Worm (Caenorhabditis elegans) whole organism, L2 larva: Measurements from ENCODE around the gene C33D9.10.

Experiments
- C34F6.9 ChIP-seq: fragments of 150-350 bp; optimal IDR thresholded peaks from 2 replicates; lab custom pipeline; 2014; ENCODE audit warnings: missing biosample characterization, missing genetic modification characterization
- F13H6.1 ChIP-seq: sonication (generic microtip); optimal IDR thresholded peaks from 2 replicates; lab custom pipeline; 2016; ENCODE audit warnings: missing genetic modification characterization, missing compliant biosample characterization
- R02D3.7 ChIP-seq: fragments of 150-350 bp; optimal IDR thresholded peaks from 2 replicates; lab custom pipeline; 2014; ENCODE audit warnings: missing biosample characterization, missing genetic modification characterization
- Y55F3AM.14 ChIP-seq: fragments of 200-800 bp; sonication (Bioruptor generic); optimal IDR thresholded peaks from 2 replicates; lab custom pipeline; 2018; ENCODE audit warnings: mild to moderate bottlenecking, missing genetic modification characterization, missing compliant biosample characterization
- ZK546.5 ChIP-seq: sonication (generic microtip); optimal IDR thresholded peaks from 2 replicates; lab custom pipeline; 2017; ENCODE audit warnings: missing biosample characterization, missing genetic modification characterization
- alr-1 ChIP-seq: fragments of 150-350 bp; optimal IDR thresholded peaks from 2 replicates; lab custom pipeline; 2014; ENCODE audit warnings: missing biosample characterization, missing genetic modification characterization
- aly-2 ChIP-seq: fragments of 150-350 bp; optimal IDR thresholded peaks from 2 replicates; lab custom pipeline; 2014; ENCODE audit warnings: missing biosample characterization, missing genetic modification characterization
- ama-1 ChIP-seq: fragments of 150-350 bp; optimal IDR thresholded peaks from 2 replicates; lab custom pipeline; 2018; ENCODE audit warnings: inconsistent platforms
- blmp-1 ChIP-seq: sonication (generic microtip); optimal IDR thresholded peaks from 2 replicates; lab custom pipeline; 2017; ENCODE audit warnings: missing genetic modification characterization, mild to moderate bottlenecking, missing compliant biosample characterization, antibody characterized with exemption, moderate library complexity; ENCODE audit not compliant: insufficient read depth
- ceh-16 ChIP-seq: fragments of 150-350 bp; optimal IDR thresholded peaks from 2 replicates; lab custom pipeline; 2014; ENCODE audit warnings: missing biosample characterization, missing genetic modification characterization
- ceh-82 ChIP-seq: fragments of 150-350 bp; optimal IDR thresholded peaks from 2 replicates; lab custom pipeline; 2014; ENCODE audit warnings: missing biosample characterization, missing genetic modification characterization
- crh-2 ChIP-seq: sonication (generic microtip); optimal IDR thresholded peaks from 2 replicates; lab custom pipeline; 2017; ENCODE audit warnings: missing biosample characterization, missing genetic modification characterization
- dmd-4 ChIP-seq: sonication (generic microtip); optimal IDR thresholded peaks from 2 replicates; lab custom pipeline; 2017; ENCODE audit warnings: missing biosample characterization, missing genetic modification characterization
- egl-27 ChIP-seq: sonication (generic microtip); optimal IDR thresholded peaks from 3 replicates; lab custom pipeline; 2017; ENCODE audit warnings: missing biosample characterization, missing genetic modification reagents, missing genetic modification characterization
- elt-1 ChIP-seq: fragments of 150-350 bp; optimal IDR thresholded peaks from 2 replicates; lab custom pipeline; 2014; ENCODE audit warnings: missing biosample characterization, missing genetic modification characterization
- elt-3 ChIP-seq: sonication (generic microtip); optimal IDR thresholded peaks from 2 replicates; lab custom pipeline; 2017; ENCODE audit warnings: missing biosample characterization, missing genetic modification characterization
- fos-1 ChIP-seq: fragments of 150-350 bp; optimal IDR thresholded peaks from 2 replicates; lab custom pipeline; 2014; ENCODE audit warnings: missing biosample characterization, missing genetic modification characterization
- gmeb-1 ChIP-seq: fragments of 150-350 bp; optimal IDR thresholded peaks from 2 replicates; lab custom pipeline; 2014; ENCODE audit warnings: missing biosample characterization, missing genetic modification characterization
- lin-11 ChIP-seq: fragments of 150-350 bp; sonication (generic microtip); optimal IDR thresholded peaks from 2 replicates; lab custom pipeline; 2014; ENCODE audit warnings: missing biosample characterization, missing genetic modification characterization, inconsistent platforms, mixed read lengths
- lin-13 ChIP-seq: fragments of 150-350 bp; optimal IDR thresholded peaks from 2 replicates; lab custom pipeline; 2014; ENCODE audit warnings: missing biosample characterization, missing genetic modification reagents, missing genetic modification characterization
- lin-39 ChIP-seq: fragments of 150-350 bp; optimal IDR thresholded peaks from 2 replicates; lab custom pipeline; 2014; ENCODE audit warnings: missing biosample characterization, missing genetic modification reagents, missing genetic modification characterization
- lsy-2 ChIP-seq, 2 experiments: fragments of 150-350 bp in 1 of 2; sonication (generic microtip) in 1 of 2; optimal IDR thresholded peaks; 2 replicates each; lab custom pipeline; 2014 to 2017; ENCODE audit warnings: missing biosample characterization in 2 of 2, missing genetic modification characterization in 2 of 2
- mab-5 ChIP-seq: fragments of 150-350 bp; optimal IDR thresholded peaks from 2 replicates; lab custom pipeline; 2014; ENCODE audit warnings: missing biosample characterization, missing genetic modification characterization
- mbf-1 ChIP-seq: sonication (generic microtip); optimal IDR thresholded peaks from 2 replicates; lab custom pipeline; 2017; ENCODE audit warnings: missing biosample characterization, missing genetic modification characterization
- mdl-1 ChIP-seq, 2 experiments: fragments of 150-350 bp in 1 of 2; sonication (generic microtip) in 1 of 2; optimal IDR thresholded peaks; 2 replicates each; lab custom pipeline; 2017; ENCODE audit warnings: missing biosample characterization in 2 of 2, missing genetic modification characterization in 2 of 2
- nhr-10 ChIP-seq: sonication (generic microtip); optimal IDR thresholded peaks from 2 replicates; lab custom pipeline; 2017; ENCODE audit warnings: missing biosample characterization, missing genetic modification characterization
- nhr-11 ChIP-seq: fragments of 150-350 bp; optimal IDR thresholded peaks from 2 replicates; lab custom pipeline; 2014; ENCODE audit warnings: missing biosample characterization, missing genetic modification characterization
- nhr-12 ChIP-seq: fragments of 150-350 bp; optimal IDR thresholded peaks from 2 replicates; lab custom pipeline; 2014; ENCODE audit warnings: missing biosample characterization, missing genetic modification characterization
- nhr-129 ChIP-seq: fragments of 150-350 bp; optimal IDR thresholded peaks from 2 replicates; lab custom pipeline; 2014; ENCODE audit warnings: missing biosample characterization, missing genetic modification characterization
- nhr-21 ChIP-seq: fragments of 150-350 bp; optimal IDR thresholded peaks from 2 replicates; lab custom pipeline; 2014; ENCODE audit warnings: missing biosample characterization, missing genetic modification characterization
- nhr-23 ChIP-seq: fragments of 150-350 bp; optimal IDR thresholded peaks from 2 replicates; lab custom pipeline; 2014; ENCODE audit warnings: missing biosample characterization, missing genetic modification reagents, missing genetic modification characterization
- nhr-237 ChIP-seq: fragments of 150-350 bp; optimal IDR thresholded peaks from 2 replicates; lab custom pipeline; 2014; ENCODE audit warnings: missing biosample characterization, missing genetic modification characterization
- nhr-25 ChIP-seq: fragments of 150-350 bp; sonication (generic microtip); optimal IDR thresholded peaks from 3 replicates; lab custom pipeline; 2014; ENCODE audit warnings: missing biosample characterization, missing genetic modification characterization
- nhr-6 ChIP-seq: fragments of 150-350 bp; optimal IDR thresholded peaks from 2 replicates; lab custom pipeline; 2014; ENCODE audit warnings: missing biosample characterization, missing genetic modification characterization
- nhr-77 ChIP-seq: fragments of 150-350 bp; optimal IDR thresholded peaks from 2 replicates; lab custom pipeline; 2014; ENCODE audit warnings: missing biosample characterization, missing genetic modification characterization
- peb-1 ChIP-seq: fragments of 150-350 bp; optimal IDR thresholded peaks from 2 replicates; lab custom pipeline; 2014; ENCODE audit warnings: missing biosample characterization, missing genetic modification characterization
- sem-4 ChIP-seq: fragments of 150-350 bp; optimal IDR thresholded peaks from 2 replicates; lab custom pipeline; 2014; ENCODE audit warnings: missing biosample characterization, missing genetic modification reagents, missing genetic modification characterization
- skn-1 ChIP-seq: sonication (generic microtip); optimal IDR thresholded peaks from 2 replicates; lab custom pipeline; 2017; ENCODE audit warnings: missing biosample characterization, missing genetic modification characterization
- sma-3 ChIP-seq: sonication (generic microtip); optimal IDR thresholded peaks from 2 replicates; lab custom pipeline; 2016; ENCODE audit warnings: missing genetic modification reagents, missing genetic modification characterization, missing compliant biosample characterization
- sma-9 ChIP-seq, 2 experiments: fragments of 150-350 bp in 1 of 2; sonication (generic microtip) in 1 of 2; optimal IDR thresholded peaks; 2 replicates each; lab custom pipeline; 2014 to 2016; ENCODE audit warnings: missing genetic modification characterization in 2 of 2, mild to moderate bottlenecking in 1 of 2, missing biosample characterization in 1 of 2, missing compliant biosample characterization in 1 of 2, missing genetic modification reagents in 1 of 2, moderate library complexity in 1 of 2
- snpc-4 ChIP-seq: fragments of 150-350 bp; optimal IDR thresholded peaks from 2 replicates; lab custom pipeline; 2014; ENCODE audit warnings: missing biosample characterization, missing genetic modification characterization
- unc-39 ChIP-seq: fragments of 150-350 bp; optimal IDR thresholded peaks from 2 replicates; lab custom pipeline; 2014; ENCODE audit warnings: missing biosample characterization, missing genetic modification characterization
- unc-55 ChIP-seq: fragments of 150-350 bp; sonication (generic microtip); optimal IDR thresholded peaks from 3 replicates; lab custom pipeline; 2014; ENCODE audit warnings: missing biosample characterization, missing genetic modification reagents, missing genetic modification characterization
- unc-62 ChIP-seq: fragments of 150-350 bp; optimal IDR thresholded peaks from 2 replicates; lab custom pipeline; 2014; ENCODE audit warnings: missing biosample characterization, missing genetic modification reagents, missing genetic modification characterization
- zag-1 ChIP-seq: fragments of 150-350 bp; optimal IDR thresholded peaks from 2 replicates; lab custom pipeline; 2014; ENCODE audit warnings: missing biosample characterization, missing genetic modification characterization
- ztf-1 ChIP-seq: fragments of 200-800 bp; sonication (Bioruptor generic); conservative IDR thresholded peaks from 2 replicates; pipeline ENCODE4 v1.3.6; 2022; ENCODE audit warnings: missing genetic modification characterization, missing compliant biosample characterization
- ztf-11 ChIP-seq: sonication (generic microtip); optimal IDR thresholded peaks from 2 replicates; lab custom pipeline; 2017; ENCODE audit warnings: missing biosample characterization, missing genetic modification characterization
- ztf-4 ChIP-seq: fragments of 150-350 bp; optimal IDR thresholded peaks from 2 replicates; lab custom pipeline; 2014; ENCODE audit warnings: missing biosample characterization, missing genetic modification characterization

Gene C33D9.10

ce11 chrIV:8793223-8793622 lies 5.3 kb upstream of the C33D9.10 start:
- TF ChIP-seq skn-1 (tag; lab: Kevin White, UChicago): no peak
- TF ChIP-seq unc-39: no peak
- no peak for TF ChIP-seq mab-5 (tag; lab: Kevin White, UChicago)
- no peak for TF ChIP-seq peb-1 (tag; lab: Kevin White, UChicago)
- TF ChIP-seq C34F6.9: no peak
- no peak for TF ChIP-seq nhr-12 (tag; lab: Kevin White, UChicago)
- TF ChIP-seq F13H6.1 (tag; lab: Kevin White, UChicago): peak; percentile 8
- TF ChIP-seq Y55F3AM.14: peak; percentile 38
- TF ChIP-seq unc-62 (GFP tag; lab: Kevin White, UChicago): no peak
- no peak for TF ChIP-seq mbf-1 (tag; lab: Kevin White, UChicago)
- TF ChIP-seq unc-55 (GFP tag; lab: Kevin White, UChicago): no peak
- TF ChIP-seq sem-4 (tag; lab: Kevin White, UChicago): peak; percentile 42
- TF ChIP-seq alr-1: no peak
- TF ChIP-seq gmeb-1 (tag; lab: Kevin White, UChicago): no peak
- no peak for TF ChIP-seq crh-2 (tag; lab: Kevin White, UChicago)
- TF ChIP-seq nhr-129: no peak
- peak; percentile 68 for TF ChIP-seq sma-3 (GFP tag; lab: Kevin White, UChicago)
- TF ChIP-seq mdl-1 (tag; optimal IDR thresholded peaks at IDR 0.05; lab: Kevin White, UChicago): no peak
- TF ChIP-seq egl-27 (tag; lab: Kevin White, UChicago): peak; percentile 61
- no peak for TF ChIP-seq nhr-237 (tag; lab: Kevin White, UChicago)
- no peak for TF ChIP-seq nhr-77 (tag; lab: Kevin White, UChicago)
- TF ChIP-seq elt-3 (tag; lab: Kevin White, UChicago): no peak
- peak; percentile 77 for TF ChIP-seq nhr-21 (tag; lab: Kevin White, UChicago)
- TF ChIP-seq elt-1 (tag; lab: Kevin White, UChicago): no peak
- TF ChIP-seq nhr-25: peak; percentile 57
- TF ChIP-seq blmp-1 (tag; lab: Kevin White, UChicago): peak; percentile 74
- TF ChIP-seq R02D3.7 (tag; lab: Kevin White, UChicago): no peak
- TF ChIP-seq fos-1 (tag; lab: Kevin White, UChicago): peak; percentile 92
- no peak for TF ChIP-seq nhr-10
- TF ChIP-seq aly-2 (tag; lab: Kevin White, UChicago): no peak
- no peak for TF ChIP-seq ZK546.5 (tag; lab: Kevin White, UChicago)
- TF ChIP-seq lsy-2 (tag; optimal IDR thresholded peaks at IDR 0.05; lab: Kevin White, UChicago): no peak
- no peak for TF ChIP-seq lin-11 (tag; lab: Kevin White, UChicago)
- TF ChIP-seq sma-9 (GFP tag; optimal IDR thresholded peaks at IDR 0.05; lab: Kevin White, UChicago): peak; percentile 79
- TF ChIP-seq sma-9 (tag; optimal IDR thresholded peaks at IDR 0.05; lab: Kevin White, UChicago): no peak
- TF ChIP-seq ceh-82 (tag; lab: Kevin White, UChicago): no peak
- TF ChIP-seq ztf-1 (GFP tag; lab: Robert Waterston, UW): no peak
- TF ChIP-seq zag-1: no peak
- TF ChIP-seq snpc-4 (tag; lab: Kevin White, UChicago): no peak
- no peak for TF ChIP-seq ztf-11 (tag; lab: Kevin White, UChicago)
- no peak for TF ChIP-seq ztf-4 (tag; lab: Kevin White, UChicago)
- TF ChIP-seq nhr-6 (tag; lab: Kevin White, UChicago): no peak
- TF ChIP-seq nhr-11: no peak
- TF ChIP-seq dmd-4 (tag; lab: Kevin White, UChicago): no peak
- TF ChIP-seq lin-13 (GFP tag; lab: Kevin White, UChicago): no peak
- TF ChIP-seq ceh-16: no peak
- no peak for TF ChIP-seq lin-39 (tag; lab: Kevin White, UChicago)
- no peak for TF ChIP-seq ama-1 (lab: Kevin White, UChicago)
- no peak for TF ChIP-seq nhr-23 (tag; lab: Kevin White, UChicago)
